Fruit fly (Drosophila melanogaster) whole organism, embryonic: ENCODE measurements around the gene CG42268.

ENCODE experiments used
- B-H1 ChIP-seq: fragments of 200-800 bp; sonication (Bioruptor generic); IDR thresholded peaks from 3 replicates; pipeline ENCODE4 v1.3.6; 2022; ENCODE audit warnings: missing biosample characterization, missing genetic modification characterization
- B-H2 ChIP-seq: fragments of 200-800 bp; sonication (Bioruptor generic); optimal IDR thresholded peaks from 2 replicates; lab custom pipeline; 2018; ENCODE audit warnings: missing biosample characterization, mild to moderate bottlenecking, missing genetic modification characterization
- CG10267 ChIP-seq: fragments of 200-800 bp; sonication (Bioruptor generic); optimal IDR thresholded peaks from 2 replicates; lab custom pipeline; 2018; ENCODE audit warnings: missing biosample characterization, mild to moderate bottlenecking, missing genetic modification characterization, moderate library complexity
- CG10543 ChIP-seq: fragments of 200-800 bp; sonication (Bioruptor generic); optimal IDR thresholded peaks from 3 replicates; lab custom pipeline; 2017; ENCODE audit warnings: missing biosample characterization, mild to moderate bottlenecking, missing genetic modification characterization, moderate library complexity
- CG10654 ChIP-seq: fragments of 200-800 bp; sonication (Bioruptor generic); optimal IDR thresholded peaks from 2 replicates; lab custom pipeline; 2016; ENCODE audit warnings: missing biosample characterization, missing genetic modification characterization
- CG12071 ChIP-seq: fragments of 200-800 bp; sonication (Bioruptor generic); optimal IDR thresholded peaks from 3 replicates; lab custom pipeline; 2018; ENCODE audit warnings: missing biosample characterization, mild to moderate bottlenecking, missing genetic modification characterization
- CG13123 ChIP-seq: fragments of 200-800 bp; sonication (Bioruptor generic); optimal IDR thresholded peaks from 2 replicates; lab custom pipeline; 2016; ENCODE audit warnings: missing biosample characterization, missing genetic modification characterization
- CG13287 ChIP-seq: fragments of 200-800 bp; sonication (Bioruptor generic); IDR thresholded peaks from 2 replicates; pipeline ENCODE4 v1.3.6; 2022; ENCODE audit warnings: missing biosample characterization, missing genetic modification characterization; ENCODE audit not compliant: partially characterized antibody
- CG1529 ChIP-seq: fragments of 200-800 bp; sonication (Bioruptor generic); optimal IDR thresholded peaks from 3 replicates; lab custom pipeline; 2018; ENCODE audit warnings: missing biosample characterization, missing genetic modification characterization
- CG17568 ChIP-seq: fragments of 200-800 bp; sonication (Bioruptor generic); optimal IDR thresholded peaks from 2 replicates; lab custom pipeline; 2018; ENCODE audit warnings: missing biosample characterization, mild to moderate bottlenecking, missing genetic modification characterization, moderate library complexity
- CG17829 ChIP-seq: fragments of 200-800 bp; optimal IDR thresholded peaks from 2 replicates; lab custom pipeline; 2019; ENCODE audit warnings: missing biosample characterization, mild to moderate bottlenecking, missing genetic modification characterization, moderate library complexity
- CG2116 ChIP-seq: fragments of 200-800 bp; sonication (Bioruptor generic); optimal IDR thresholded peaks from 3 replicates; lab custom pipeline; 2018; ENCODE audit warnings: missing biosample characterization, mild to moderate bottlenecking, missing genetic modification characterization
- CG2678 ChIP-seq: fragments of 200-800 bp; sonication (Bioruptor generic); optimal IDR thresholded peaks from 3 replicates; lab custom pipeline; 2019; ENCODE audit warnings: missing biosample characterization, mild to moderate bottlenecking, missing genetic modification characterization, moderate library complexity
- CG32532 ChIP-seq: fragments of 200-800 bp; sonication (Bioruptor generic); IDR thresholded peaks from 2 replicates; pipeline ENCODE4 v1.3.6; 2022; ENCODE audit warnings: missing biosample characterization, missing genetic modification characterization
- CG33213 ChIP-seq: fragments of 200-800 bp; sonication (Bioruptor generic); optimal IDR thresholded peaks from 3 replicates; lab custom pipeline; 2016; ENCODE audit warnings: missing biosample characterization, missing genetic modification characterization
- CG4820 ChIP-seq: fragments of 200-800 bp; sonication (Bioruptor generic); optimal IDR thresholded peaks from 3 replicates; lab custom pipeline; 2016; ENCODE audit warnings: missing biosample characterization, missing genetic modification characterization
- CG6175 ChIP-seq: fragments of 200-800 bp; sonication (Bioruptor generic); IDR thresholded peaks from 3 replicates; pipeline ENCODE4 v1.3.6; 2022; ENCODE audit warnings: missing biosample characterization, missing genetic modification characterization
- CG6765 ChIP-seq: fragments of 200-800 bp; sonication (Bioruptor generic); optimal IDR thresholded peaks from 3 replicates; lab custom pipeline; 2017; ENCODE audit warnings: missing biosample characterization, mild to moderate bottlenecking, missing genetic modification characterization
- CG6854 ChIP-seq: fragments of 200-800 bp; sonication (Bioruptor generic); optimal IDR thresholded peaks from 3 replicates; lab custom pipeline; 2017; ENCODE audit warnings: missing biosample characterization, mild to moderate bottlenecking, missing genetic modification characterization
- CG7928 ChIP-seq: fragments of 200-800 bp; sonication (Bioruptor generic); optimal IDR thresholded peaks from 2 replicates; lab custom pipeline; 2017; ENCODE audit warnings: missing biosample characterization, mild to moderate bottlenecking, missing genetic modification characterization
- CG8281 ChIP-seq: fragments of 200-800 bp; sonication (Bioruptor generic); optimal IDR thresholded peaks from 2 replicates; lab custom pipeline; 2018; ENCODE audit warnings: missing biosample characterization, mild to moderate bottlenecking, missing genetic modification characterization, moderate library complexity
- CTCF ChIP-seq: fragments of 200-800 bp; sonication (Bioruptor generic); optimal IDR thresholded peaks from 2 replicates; lab custom pipeline; 2017; ENCODE audit warnings: missing biosample characterization, mild to moderate bottlenecking, missing genetic modification characterization, moderate library complexity
- CkIIα-i1 ChIP-seq: fragments of 200-800 bp; sonication (Bioruptor generic); IDR thresholded peaks from 2 replicates; pipeline ENCODE4 v1.3.6; 2022; ENCODE audit warnings: missing biosample characterization, missing genetic modification characterization
- ERR ChIP-seq: fragments of 200-800 bp; sonication (Bioruptor generic); optimal IDR thresholded peaks from 2 replicates; lab custom pipeline; 2016; ENCODE audit warnings: missing biosample characterization, missing genetic modification characterization
- Mad ChIP-seq: fragments of 200-800 bp; sonication (Bioruptor generic); optimal IDR thresholded peaks from 2 replicates; lab custom pipeline; 2016; ENCODE audit warnings: missing biosample characterization, missing genetic modification characterization
- Med ChIP-seq: fragments of 200-800 bp; sonication (Bioruptor generic); peaks from one replicate; lab custom pipeline; 2016; ENCODE audit warnings: missing biosample characterization, missing genetic modification characterization, mild to moderate bottlenecking, inconsistent platforms, moderate library complexity
- Mes4 ChIP-seq: fragments of 200-800 bp; sonication (Bioruptor generic); optimal IDR thresholded peaks from 2 replicates; lab custom pipeline; 2016; ENCODE audit warnings: missing biosample characterization, missing genetic modification characterization
- Neu2 ChIP-seq: fragments of 200-800 bp; sonication (Bioruptor generic); optimal IDR thresholded peaks from 3 replicates; lab custom pipeline; 2016; ENCODE audit warnings: missing biosample characterization, missing genetic modification characterization, borderline replicate concordance
- PHDP ChIP-seq: fragments of 200-800 bp; sonication (Bioruptor generic); optimal IDR thresholded peaks from 3 replicates; lab custom pipeline; 2018; ENCODE audit warnings: missing biosample characterization, mild to moderate bottlenecking, missing genetic modification characterization, moderate library complexity
- Pdp1 ChIP-seq, 2 experiments: fragments of 200-800 bp; sonication (Bioruptor generic); optimal IDR thresholded peaks; 3 replicates each; lab custom pipeline; 2016; ENCODE audit warnings: missing biosample characterization in 2 of 2, missing genetic modification characterization in 2 of 2, mild to moderate bottlenecking in 1 of 2, moderate library complexity in 1 of 2
- cg ChIP-seq: fragments of 200-800 bp; sonication (Bioruptor generic); optimal IDR thresholded peaks from 3 replicates; lab custom pipeline; 2019; ENCODE audit warnings: missing biosample characterization, mild to moderate bottlenecking, missing genetic modification characterization, moderate library complexity
- crol ChIP-seq: fragments of 200-800 bp; sonication (Bioruptor generic); IDR thresholded peaks from 2 replicates; pipeline ENCODE4 v1.3.6; 2022; ENCODE audit warnings: missing biosample characterization, missing genetic modification characterization
- dmrt99B ChIP-seq: fragments of 200-800 bp; sonication (Bioruptor generic); optimal IDR thresholded peaks from 2 replicates; lab custom pipeline; 2018; ENCODE audit warnings: missing biosample characterization, mild to moderate bottlenecking, missing genetic modification characterization, moderate library complexity
- dpn ChIP-seq, 2 experiments: fragments of 200-800 bp; sonication (Bioruptor generic); optimal IDR thresholded peaks; 3 replicates each; lab custom pipeline; 2016; ENCODE audit warnings: missing biosample characterization in 2 of 2, missing genetic modification characterization in 2 of 2
- exex ChIP-seq: fragments of 200-800 bp; sonication (Bioruptor generic); optimal IDR thresholded peaks from 4 replicates; lab custom pipeline; 2018; ENCODE audit warnings: missing biosample characterization, mild to moderate bottlenecking, missing genetic modification characterization, moderate library complexity
- gfzf ChIP-seq: fragments of 200-800 bp; sonication (Bioruptor generic); optimal IDR thresholded peaks from 2 replicates; lab custom pipeline; 2016; ENCODE audit warnings: missing biosample characterization, mild to moderate bottlenecking, missing genetic modification characterization, moderate library complexity
- inv ChIP-seq: fragments of 200-800 bp; sonication (Bioruptor generic); IDR thresholded peaks from 2 replicates; pipeline ENCODE4 v1.3.6; 2022; ENCODE audit warnings: missing biosample characterization, missing genetic modification characterization; ENCODE audit not compliant: partially characterized antibody
- pfk ChIP-seq: fragments of 200-800 bp; sonication (Bioruptor generic); optimal IDR thresholded peaks from 2 replicates; lab custom pipeline; 2018; ENCODE audit warnings: missing biosample characterization, mild to moderate bottlenecking, missing genetic modification characterization, moderate library complexity
- pnt ChIP-seq: fragments of 200-800 bp; sonication (Bioruptor generic); optimal IDR thresholded peaks from 3 replicates; lab custom pipeline; 2016; ENCODE audit warnings: missing biosample characterization, missing genetic modification characterization
- prd ChIP-seq, 3 experiments: fragments of >200 bp in 2 of 3; fragments of 200-800 bp in 1 of 3; sonication (Bioruptor generic) in 1 of 3; optimal IDR thresholded peaks in 2 of 3; IDR thresholded peaks in 1 of 3; 2 replicates in 2 of 3; 3 replicates in 1 of 3; pipeline versions ENCODE4 v1.3.6 to Lab custom; 2017 to 2022; ENCODE audit warnings: missing biosample characterization in 1 of 3, missing genetic modification characterization in 1 of 3
- pzg ChIP-seq: fragments of 200-800 bp; sonication (Bioruptor generic); optimal IDR thresholded peaks from 3 replicates; lab custom pipeline; 2018; ENCODE audit warnings: missing biosample characterization, mild to moderate bottlenecking, missing genetic modification characterization, moderate library complexity
- scrt ChIP-seq: fragments of 200-800 bp; sonication (Bioruptor generic); optimal IDR thresholded peaks from 2 replicates; lab custom pipeline; 2018; ENCODE audit warnings: missing biosample characterization, mild to moderate bottlenecking, missing genetic modification characterization, moderate library complexity
- sd ChIP-seq: fragments of 200-800 bp; sonication (Bioruptor generic); optimal IDR thresholded peaks from 3 replicates; lab custom pipeline; 2018; ENCODE audit warnings: missing biosample characterization, mild to moderate bottlenecking, missing genetic modification characterization, moderate library complexity
- so ChIP-seq: fragments of 200-800 bp; sonication (Bioruptor generic); IDR thresholded peaks from 3 replicates; pipeline ENCODE4 v1.3.6; 2022; ENCODE audit warnings: missing biosample characterization, missing genetic modification characterization
- sr ChIP-seq: fragments of 200-800 bp; sonication (Bioruptor generic); IDR thresholded peaks from 3 replicates; pipeline ENCODE4 v1.3.6; 2022; ENCODE audit warnings: missing biosample characterization, missing genetic modification characterization
- sug ChIP-seq: fragments of 200-800 bp; optimal IDR thresholded peaks from 2 replicates; lab custom pipeline; 2019; ENCODE audit warnings: missing biosample characterization, mild to moderate bottlenecking, missing genetic modification characterization, moderate library complexity
- tin ChIP-seq: fragments of 200-800 bp; sonication (Bioruptor generic); optimal IDR thresholded peaks from 3 replicates; lab custom pipeline; 2016; ENCODE audit warnings: missing biosample characterization, missing genetic modification characterization
- twi ChIP-seq: fragments of 200-800 bp; optimal IDR thresholded peaks from 2 replicates; lab custom pipeline; 2019; ENCODE audit warnings: missing biosample characterization, mild to moderate bottlenecking, missing genetic modification characterization, moderate library complexity
- unpg ChIP-seq: fragments of 200-800 bp; sonication (Bioruptor generic); optimal IDR thresholded peaks from 3 replicates; lab custom pipeline; 2018; ENCODE audit warnings: missing biosample characterization, mild to moderate bottlenecking, missing genetic modification characterization, moderate library complexity

The CG42268 gene

DNA sequence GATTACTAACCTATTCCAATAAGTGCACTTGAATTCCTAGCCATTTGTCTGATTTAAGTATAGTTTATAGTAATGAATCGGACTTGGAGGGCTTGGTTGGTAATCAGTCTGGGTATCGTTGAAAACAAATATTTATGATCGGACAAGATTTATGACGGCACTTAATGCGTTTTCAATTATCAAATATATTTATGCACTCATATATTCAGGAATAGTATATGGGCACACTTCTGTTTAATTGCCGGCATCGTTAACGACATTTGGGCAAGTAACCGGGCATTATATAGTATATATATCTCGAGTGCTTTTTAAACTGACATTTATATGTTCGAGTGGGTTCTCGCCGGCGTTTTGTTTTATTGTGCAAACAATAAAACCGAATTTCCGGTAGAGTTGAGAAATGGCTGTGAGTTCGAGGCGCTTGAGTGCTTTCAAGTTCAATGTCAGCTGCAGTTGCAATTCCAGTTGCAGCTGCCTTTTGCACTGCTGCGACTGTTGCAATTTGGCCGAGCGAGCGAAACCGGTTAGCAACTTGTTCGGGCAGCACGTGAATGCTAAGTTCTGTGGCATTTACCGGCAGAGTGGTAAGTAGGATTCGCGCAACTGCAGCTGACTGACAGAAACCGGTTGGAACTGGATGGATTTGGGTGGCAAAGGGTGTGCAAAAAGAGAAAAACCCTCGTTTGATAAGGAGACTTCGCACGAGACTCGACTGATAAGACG, 7.6 kb upstream of the CG42268 start:
- TF ChIP-seq CG32532 (GFP tag; lab: Robert Waterston, UW), result no peak
- peak; percentile 0 for TF ChIP-seq CG6765
- peak; percentile 25 for TF ChIP-seq sd (tag; lab: Kevin White, UChicago)
- TF ChIP-seq exex, result peak; percentile 94
- peak; percentile 17 for TF ChIP-seq CG17568 (GFP tag; lab: Kevin White, UChicago)
- peak; percentile 15 for TF ChIP-seq CG12071 (GFP tag; lab: Kevin White, UChicago)
- peak; percentile 38 for TF ChIP-seq sug (tag; lab: Kevin White, UChicago)
- TF ChIP-seq Med (GFP tag; lab: Kevin White, UChicago), result peak; percentile 40
- no peak for TF ChIP-seq CG10654 (GFP tag; lab: Kevin White, UChicago)
- TF ChIP-seq CG33213 (GFP tag; lab: Kevin White, UChicago), result no peak
- peak; percentile 0 for TF ChIP-seq unpg (GFP tag; lab: Kevin White, UChicago)
- TF ChIP-seq CG6854 (GFP tag; lab: Kevin White, UChicago), result peak; percentile 27
- peak; percentile 33 for TF ChIP-seq PHDP (tag; lab: Kevin White, UChicago)
- TF ChIP-seq B-H1 (GFP tag; lab: Robert Waterston, UW), result no peak
- TF ChIP-seq Mes4 (GFP tag; lab: Kevin White, UChicago), result no peak
- no peak for TF ChIP-seq CG2116 (GFP tag; lab: Kevin White, UChicago)
- no peak for TF ChIP-seq twi (tag; lab: Kevin White, UChicago)
- TF ChIP-seq CTCF, result no peak
- no peak for TF ChIP-seq CG10543
- no peak for TF ChIP-seq CG13287
- TF ChIP-seq CG17829 (tag; lab: Kevin White, UChicago), result no peak
- no peak for TF ChIP-seq CG6175
- no peak for TF ChIP-seq ERR (GFP tag; lab: Kevin White, UChicago)
- no peak for TF ChIP-seq dpn (GFP tag; optimal IDR thresholded peaks at IDR 0.05; lab: Kevin White, UChicago)
- peak; percentile 5 for TF ChIP-seq B-H2 (GFP tag; lab: Kevin White, UChicago)
- no peak for TF ChIP-seq scrt (GFP tag; lab: Kevin White, UChicago)
- peak; percentile 22 for TF ChIP-seq CG2678 (tag; lab: Kevin White, UChicago)

dm6 chr3L:9766364-9766763, 6.2 kb upstream of the CG42268 start:
- no peak for TF ChIP-seq pnt (GFP tag; lab: Kevin White, UChicago)
- no peak for TF ChIP-seq CG13123
- TF ChIP-seq Pdp1 (GFP tag; optimal IDR thresholded peaks at IDR 0.05; lab: Kevin White, UChicago), result peak in 1 of 2 experiments; percentile 66
- no peak for TF ChIP-seq pzg (GFP tag; lab: Kevin White, UChicago)
- no peak for TF ChIP-seq prd (optimal IDR thresholded peaks at IDR 0.05; lab: Kevin White, UChicago)
- TF ChIP-seq prd (GFP tag; IDR thresholded peaks at IDR 0.05; lab: Robert Waterston, UW), result no peak

DNA sequence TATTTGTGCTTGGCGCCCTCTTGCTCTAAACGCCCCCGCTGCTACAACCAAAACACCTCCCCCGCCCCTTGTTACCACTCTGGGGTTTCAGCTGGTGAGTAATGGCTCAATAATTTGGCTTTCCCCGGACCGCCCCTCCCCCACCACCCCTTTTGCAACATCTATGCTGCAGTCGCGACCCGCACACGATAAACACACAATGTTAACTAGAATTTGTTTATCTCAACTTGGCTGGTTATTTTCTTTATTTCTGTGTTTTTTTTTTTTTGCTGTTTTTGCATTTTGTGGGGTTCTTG, 5.5 kb upstream of the CG42268 start:
- no peak for TF ChIP-seq Mad
- TF ChIP-seq sd (tag; lab: Kevin White, UChicago), result peak; percentile 68
- TF ChIP-seq CG8281 (tag; lab: Kevin White, UChicago), result no peak
- TF ChIP-seq gfzf, result no peak
- TF ChIP-seq sr, result peak; percentile 76
- no peak for TF ChIP-seq inv (GFP tag; lab: Robert Waterston, UW)
- TF ChIP-seq crol, result peak; percentile 77
- no peak for TF ChIP-seq tin (GFP tag; lab: Kevin White, UChicago)
- no peak for TF ChIP-seq cg
- TF ChIP-seq CkIIα-i1 (GFP tag; lab: Robert Waterston, UW), result no peak
- TF ChIP-seq CG7928, result no peak
- no peak for TF ChIP-seq Neu2 (GFP tag; lab: Kevin White, UChicago)
- TF ChIP-seq CG10267 (tag; lab: Kevin White, UChicago), result no peak
- TF ChIP-seq CG1529 (GFP tag; lab: Kevin White, UChicago), result no peak
- no peak for TF ChIP-seq CG4820 (GFP tag; lab: Kevin White, UChicago)
- TF ChIP-seq so (GFP tag; lab: Robert Waterston, UW), result no peak
- no peak for TF ChIP-seq CG17829 (tag; lab: Kevin White, UChicago)
- TF ChIP-seq dmrt99B (tag; lab: Kevin White, UChicago), result no peak
- TF ChIP-seq pfk, result no peak
